Worm (Caenorhabditis elegans): ENCODE measurements around the gene moe-3.

ce11 chrII:13145204-13145603 lies 20.3 kb downstream of the moe-3 start, which contains the start of gene mltn-1:
- TF ChIP-seq K09A11.1 (tag; optimal IDR thresholded peaks at IDR 0.05; ENCODE audit: insufficient read depth) = no peak
- TF ChIP-seq pax-1 (tag; optimal IDR thresholded peaks at IDR 0.05) = no peak
- no peak for TF ChIP-seq unc-86 (tag; optimal IDR thresholded peaks at IDR 0.05)
- no peak for TF ChIP-seq nhr-11 (tag; optimal IDR thresholded peaks at IDR 0.05)
- TF ChIP-seq C08G9.2 (tag; optimal IDR thresholded peaks at IDR 0.05) = no peak
- no peak for TF ChIP-seq pha-4 (tag; optimal IDR thresholded peaks at IDR 0.05)
- TF ChIP-seq nfya-1 (tag; optimal IDR thresholded peaks at IDR 0.05) = no peak
- TF ChIP-seq ceh-2 (tag; optimal IDR thresholded peaks at IDR 0.05) = no peak
- no peak for TF ChIP-seq ceh-18 (tag; optimal IDR thresholded peaks at IDR 0.05)
- TF ChIP-seq pqm-1 (tag; optimal IDR thresholded peaks at IDR 0.05) = no peak
- TF ChIP-seq ztf-16 (tag; optimal IDR thresholded peaks at IDR 0.05) = no peak
- no peak for TF ChIP-seq ceh-30 (tag; optimal IDR thresholded peaks at IDR 0.05)
- no peak for TF ChIP-seq madf-2 (tag; optimal IDR thresholded peaks at IDR 0.05)
